Worm (Caenorhabditis elegans) whole organism, midembryonic: ENCODE results near the gene mig-39.
A peak's percentile ranks its signal among the peaks of the same experiment; 100 is the strongest.

Experiments
- T22C8.4 ChIP-seq: fragments of 200-800 bp; sonication (Bioruptor generic); IDR thresholded peaks from 2 replicates; pipeline ENCODE4 v1.3.6; 2022; ENCODE audit warnings: missing genetic modification characterization, missing compliant biosample characterization
- cog-1 ChIP-seq: sonication (generic microtip); optimal IDR thresholded peaks from 2 replicates; lab custom pipeline; 2016; ENCODE audit warnings: missing genetic modification characterization, missing compliant biosample characterization
- flt-1 ChIP-seq: fragments of 200-800 bp; sonication (Bioruptor generic); IDR thresholded peaks from 2 replicates; pipeline ENCODE4 v1.3.6; 2022; ENCODE audit warnings: missing genetic modification characterization, missing compliant biosample characterization
- klf-2 ChIP-seq: fragments of 200-800 bp; sonication (Bioruptor generic); conservative IDR thresholded peaks from 2 replicates; pipeline ENCODE4 v1.3.6; 2022; ENCODE audit warnings: missing genetic modification reagents, missing genetic modification characterization, missing compliant biosample characterization
- med-1 ChIP-seq: sonication (generic microtip); optimal IDR thresholded peaks from 2 replicates; lab custom pipeline; 2017; ENCODE audit warnings: missing genetic modification characterization, mild to moderate bottlenecking, missing compliant biosample characterization, antibody characterized with exemption, missing genetic modification reagents; ENCODE audit not compliant: insufficient read depth
- ref-1 ChIP-seq: fragments of 200-800 bp; sonication (Bioruptor generic); conservative IDR thresholded peaks from 2 replicates; pipeline ENCODE4 v1.3.6; 2022; ENCODE audit warnings: missing genetic modification reagents, missing genetic modification characterization, missing compliant biosample characterization
- tab-1 ChIP-seq: fragments of 200-800 bp; sonication (Bioruptor generic); IDR thresholded peaks from 2 replicates; pipeline ENCODE4 v1.3.6; 2022; ENCODE audit warnings: missing genetic modification characterization, missing compliant biosample characterization
- ztf-23 ChIP-seq: fragments of 200-800 bp; sonication (Bioruptor generic); IDR thresholded peaks from 2 replicates; pipeline ENCODE4 v1.3.6; 2022; ENCODE audit warnings: missing genetic modification reagents, missing genetic modification characterization, missing compliant biosample characterization
- ztf-29 ChIP-seq: fragments of 200-800 bp; sonication (Bioruptor generic); IDR thresholded peaks from 2 replicates; pipeline ENCODE4 v1.3.6; 2022; ENCODE audit warnings: missing genetic modification reagents, missing genetic modification characterization, missing compliant biosample characterization

mig-39 gene

DNA sequence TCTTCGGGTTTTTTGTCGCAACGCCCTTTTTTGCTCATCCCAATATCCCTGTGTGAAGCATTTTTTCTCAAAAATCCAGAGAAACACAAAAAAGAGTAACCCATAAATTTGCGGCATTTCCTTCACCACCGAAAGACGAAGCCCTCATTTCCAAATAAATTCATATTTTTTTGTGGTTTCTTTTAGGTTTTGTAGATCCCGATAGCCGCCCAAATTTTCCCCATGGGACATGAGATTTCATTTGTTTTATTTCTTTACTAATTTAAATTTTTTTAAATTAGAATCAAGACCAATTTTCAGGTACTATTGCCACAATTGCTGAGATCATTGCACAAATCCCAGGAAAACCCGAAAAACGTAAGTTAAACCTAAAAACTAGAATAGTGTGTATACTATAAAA, at the start of gene mig-39:
Gene mig-39, plus strand, starts transcription at position 301 of the 400 bp plus-strand sequence.
- TF ChIP-seq ref-1 (GFP tag; lab: Robert Waterston, UW) = no peak
- TF ChIP-seq T22C8.4 (GFP tag; lab: Robert Waterston, UW) = no peak
- TF ChIP-seq med-1 (GFP tag; lab: Kevin White, UChicago) = no peak
- no peak for TF ChIP-seq ztf-29 (GFP tag; lab: Robert Waterston, UW)
- no peak for TF ChIP-seq cog-1
- TF ChIP-seq flt-1 = no peak
- no peak for TF ChIP-seq ztf-23 (GFP tag; lab: Robert Waterston, UW)
- TF ChIP-seq klf-2 (GFP tag; lab: Robert Waterston, UW) = no peak
- TF ChIP-seq tab-1 (GFP tag; lab: Robert Waterston, UW) = no peak

DNA sequence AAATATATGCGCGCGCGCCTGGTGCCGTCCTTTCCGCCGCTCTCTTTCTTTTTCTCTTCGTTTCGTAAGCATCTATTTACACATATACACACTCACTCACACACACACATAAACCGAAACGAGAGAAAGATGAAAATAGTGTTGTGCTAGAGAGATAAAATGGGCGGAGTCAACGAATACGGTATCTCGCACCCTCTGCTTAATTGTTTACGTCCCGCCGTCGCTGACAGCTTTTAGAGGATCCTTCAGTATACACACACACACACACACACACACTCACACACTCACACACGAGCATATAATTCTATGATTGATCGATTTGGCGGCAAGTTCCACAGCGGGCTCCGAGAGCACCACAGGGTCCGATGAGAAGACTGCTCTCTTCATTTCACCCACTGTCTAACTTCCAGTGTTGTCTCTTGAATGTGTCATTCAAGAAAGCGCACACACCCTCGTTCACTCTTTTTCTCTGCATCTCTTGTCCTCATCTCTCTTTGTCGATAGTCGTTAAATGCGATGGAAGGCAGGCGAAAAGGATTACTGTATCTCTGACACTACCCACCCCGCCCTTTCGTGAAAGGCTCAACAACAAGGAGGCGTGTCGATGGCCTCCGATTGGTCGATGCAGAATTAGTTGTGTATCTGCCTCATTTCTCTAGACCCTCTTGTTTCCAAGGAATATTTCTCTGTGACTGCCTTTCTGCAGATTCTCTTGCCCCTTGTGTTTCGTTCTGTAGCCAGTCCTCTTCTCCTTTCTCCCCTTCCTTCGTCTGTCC, 49.5 kb upstream of the mig-39 start:
- peak; percentile 43; the same call in 1 of the 2 replicates for TF ChIP-seq ztf-23 (GFP tag; lab: Robert Waterston, UW)
- peak; percentile 64; the same call in 1 of the 2 replicates for TF ChIP-seq T22C8.4 (GFP tag; lab: Robert Waterston, UW)
- 0 out of 2 replicates have a peak, but pooled peaks have one; percentile 38 for TF ChIP-seq flt-1
- peak; percentile 95 for TF ChIP-seq cog-1
- TF ChIP-seq med-1 (GFP tag; lab: Kevin White, UChicago) = no peak
- no peak for TF ChIP-seq ztf-29 (GFP tag; lab: Robert Waterston, UW)
- TF ChIP-seq klf-2 (GFP tag; lab: Robert Waterston, UW) = no peak

DNA sequence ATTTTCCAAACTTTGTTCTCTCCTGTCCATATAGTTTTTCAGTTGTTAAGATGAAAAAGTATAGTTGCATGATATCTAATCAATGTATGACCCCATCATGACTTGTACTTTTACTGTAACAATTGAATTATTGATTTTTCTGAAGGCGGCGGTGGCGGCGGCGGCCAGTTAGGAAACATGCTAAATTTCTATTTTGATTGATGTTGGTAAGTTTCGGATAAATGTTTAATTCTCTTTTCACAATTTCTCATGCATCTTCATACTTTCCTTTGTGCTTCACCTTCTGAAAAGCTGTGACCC, 48.9 kb upstream of the mig-39 start, which contains the start of gene sor-1:
Gene sor-1, plus strand, starts transcription at position 201 of the 300 bp plus-strand sequence.
- TF ChIP-seq T22C8.4 (GFP tag; lab: Robert Waterston, UW) (peak; percentile 62; the same call in 1 of the 2 replicates), tab-1 (GFP tag; lab: Robert Waterston, UW) (no peak)

DNA sequence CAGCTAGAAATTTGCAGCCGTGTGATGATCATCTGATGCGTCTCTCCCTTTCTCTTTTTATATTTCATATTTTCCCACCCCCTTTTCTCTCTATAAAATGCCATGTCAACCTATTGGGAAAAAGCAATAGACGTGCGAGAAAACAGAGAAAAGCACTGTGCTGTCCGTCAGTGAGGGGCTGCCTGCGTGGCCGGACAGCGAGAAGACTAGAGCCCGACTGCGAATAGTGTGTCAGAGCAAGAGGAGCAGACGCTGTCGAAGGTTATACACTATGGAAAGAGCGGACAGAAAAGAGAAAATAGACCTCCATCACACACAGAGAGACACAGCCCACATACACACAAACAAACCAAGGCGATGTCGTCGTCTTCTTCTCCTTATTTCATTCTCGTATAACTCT, 41.8 kb upstream of the mig-39 start:
- TF ChIP-seq ztf-23 (GFP tag; lab: Robert Waterston, UW) = peak; percentile 40; the same call in 1 of the 2 replicates
- no peak for TF ChIP-seq med-1 (GFP tag; lab: Kevin White, UChicago)
- TF ChIP-seq cog-1 = peak; percentile 62
- peak; percentile 59; the same call in 1 of the 2 replicates for TF ChIP-seq ztf-29 (GFP tag; lab: Robert Waterston, UW)

DNA sequence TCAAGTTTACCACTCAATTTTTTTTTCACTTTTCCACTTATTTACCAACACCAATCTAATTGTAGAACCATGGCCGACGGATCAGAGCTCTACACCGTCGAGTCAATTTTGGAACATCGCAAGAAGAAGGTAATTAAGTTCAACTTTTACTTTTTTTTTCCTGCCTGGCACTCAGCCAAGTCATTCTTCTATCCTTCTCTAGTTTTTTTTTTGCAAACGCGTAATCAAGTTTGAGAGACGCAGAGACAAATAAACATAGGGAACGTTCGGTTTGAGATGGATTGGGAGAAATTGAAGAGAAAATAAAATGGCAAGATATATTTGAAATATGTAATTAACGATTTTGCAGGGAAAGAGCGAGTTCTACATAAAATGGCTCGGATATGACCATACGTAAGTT, 40.6 kb upstream of the mig-39 start, which contains the start of gene cec-1:
Gene cec-1, plus strand, starts transcription at position 63 of the 400 bp plus-strand sequence.
- TF ChIP-seq med-1 (GFP tag; lab: Kevin White, UChicago) (no peak), klf-2 (GFP tag; lab: Robert Waterston, UW) (no peak), tab-1 (GFP tag; lab: Robert Waterston, UW) (no peak), ztf-29 (GFP tag; lab: Robert Waterston, UW) (no peak), T22C8.4 (GFP tag; lab: Robert Waterston, UW) (no peak), ref-1 (GFP tag; lab: Robert Waterston, UW) (no peak), flt-1 (no peak), cog-1 (no peak)

DNA sequence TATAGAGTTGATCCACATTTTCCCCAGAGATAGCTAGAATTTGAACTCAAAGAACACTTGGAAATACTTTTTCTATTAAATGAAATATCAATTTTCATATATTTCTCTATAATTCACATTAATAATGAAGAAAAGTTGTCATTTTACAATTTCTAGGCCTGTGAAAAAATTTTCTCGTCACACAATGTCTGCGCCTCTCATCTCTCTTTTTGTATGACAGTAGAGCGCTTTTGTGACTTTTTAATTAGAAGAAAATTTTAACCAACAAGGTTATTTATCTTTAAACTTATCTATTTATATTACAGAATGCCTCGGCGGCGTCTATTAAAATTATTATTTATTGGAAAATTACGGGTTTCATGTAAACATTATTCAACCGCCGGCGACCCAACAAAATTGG, 37.8 kb upstream of the mig-39 start, which contains the start of gene ZK1236.1:
Gene ZK1236.1, plus strand, starts transcription at position 263 of the 400 bp plus-strand sequence.
- TF ChIP-seq tab-1 (GFP tag; lab: Robert Waterston, UW) (no peak), ref-1 (GFP tag; lab: Robert Waterston, UW) (no peak), ztf-23 (GFP tag; lab: Robert Waterston, UW) (no peak), ztf-29 (GFP tag; lab: Robert Waterston, UW) (no peak), med-1 (GFP tag; lab: Kevin White, UChicago) (no peak), cog-1 (no peak), flt-1 (no peak), T22C8.4 (GFP tag; lab: Robert Waterston, UW) (no peak), klf-2 (GFP tag; lab: Robert Waterston, UW) (no peak)

DNA sequence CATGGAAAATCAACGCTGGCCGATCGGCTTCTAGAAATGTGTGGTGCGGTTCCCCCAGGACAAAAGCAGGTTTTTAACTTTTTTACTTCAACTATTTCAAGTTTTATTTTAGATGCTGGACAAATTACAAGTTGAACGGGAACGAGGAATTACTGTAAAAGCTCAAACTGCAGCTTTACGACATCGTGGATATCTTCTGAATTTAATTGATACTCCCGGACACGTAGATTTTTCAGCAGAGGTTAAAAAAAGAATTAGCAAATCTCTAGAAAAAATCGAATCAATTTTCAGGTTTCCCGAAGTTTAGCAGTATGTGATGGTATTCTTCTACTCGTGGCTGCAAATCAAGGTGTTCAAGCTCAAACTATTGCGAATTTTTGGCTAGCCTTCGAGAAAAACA, 37.3 kb upstream of the mig-39 start:
- TF ChIP-seq cog-1 (no peak), ztf-23 (GFP tag; lab: Robert Waterston, UW) (no peak), ref-1 (GFP tag; lab: Robert Waterston, UW) (no peak), flt-1 (no peak), klf-2 (GFP tag; lab: Robert Waterston, UW) (no peak), med-1 (GFP tag; lab: Kevin White, UChicago) (no peak), T22C8.4 (GFP tag; lab: Robert Waterston, UW) (no peak), tab-1 (GFP tag; lab: Robert Waterston, UW) (no peak), ztf-29 (GFP tag; lab: Robert Waterston, UW) (no peak)

DNA sequence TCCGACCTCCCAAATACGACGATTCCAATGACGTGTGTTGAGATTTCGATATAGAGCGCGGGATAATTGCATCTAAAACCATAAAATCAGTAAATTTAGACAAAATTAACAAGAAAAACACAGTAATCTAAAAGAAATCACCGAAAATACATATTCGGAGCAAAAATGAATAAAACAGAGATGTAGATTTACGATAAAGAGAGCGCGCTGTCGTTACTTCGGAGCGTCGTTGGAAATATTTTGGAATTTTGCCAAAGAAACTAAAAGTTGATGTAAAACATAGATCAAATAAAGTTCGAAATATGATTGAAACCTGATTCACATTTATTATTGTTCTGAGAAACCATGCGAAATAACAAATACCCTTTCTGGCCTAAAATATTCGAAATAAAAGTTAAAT, 34.7 kb upstream of the mig-39 start, which contains the start of gene ZK1236.5:
Gene ZK1236.5, minus strand, starts transcription at position 72 of the 400 bp plus-strand sequence.
- TF ChIP-seq T22C8.4 (GFP tag; lab: Robert Waterston, UW) (no peak), ztf-29 (GFP tag; lab: Robert Waterston, UW) (no peak), cog-1 (no peak), klf-2 (GFP tag; lab: Robert Waterston, UW) (no peak)

DNA sequence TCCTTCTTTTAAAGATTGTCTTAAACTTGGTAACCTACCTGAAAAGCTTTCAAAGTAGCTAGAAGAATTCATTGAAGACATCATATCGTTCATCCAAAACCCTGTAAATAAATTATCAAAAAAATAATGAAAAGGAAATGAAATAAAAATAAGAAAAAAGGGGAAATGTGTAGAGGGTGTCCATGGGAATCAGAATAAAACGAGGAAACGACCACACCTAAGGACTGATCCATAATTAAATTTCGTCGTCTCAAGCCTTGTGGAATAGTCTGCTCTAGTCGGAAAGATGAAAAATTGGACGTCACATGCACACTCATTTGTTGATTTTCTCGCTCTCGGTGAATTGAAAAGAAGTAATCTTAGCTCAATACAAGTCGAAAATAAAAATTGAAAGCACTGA, 31.8 kb upstream of the mig-39 start, which contains the start of gene ZK1236.9:
Gene ZK1236.9, minus strand, starts transcription at position 101 of the 400 bp plus-strand sequence.
- TF ChIP-seq ztf-23 (GFP tag; lab: Robert Waterston, UW) (no peak), med-1 (GFP tag; lab: Kevin White, UChicago) (no peak), T22C8.4 (GFP tag; lab: Robert Waterston, UW) (no peak), tab-1 (GFP tag; lab: Robert Waterston, UW) (no peak), klf-2 (GFP tag; lab: Robert Waterston, UW) (no peak), ztf-29 (GFP tag; lab: Robert Waterston, UW) (no peak), ref-1 (GFP tag; lab: Robert Waterston, UW) (no peak), flt-1 (no peak), cog-1 (no peak)
